Worm (Caenorhabditis elegans): Measurements from ENCODE around the gene H20J04.9.

The H20J04.9 gene

ce11 chrII:4359219-4359618 lies 8.2 kb downstream of the H20J04.9 start:
- TF ChIP-seq nhr-11 (tag; optimal IDR thresholded peaks at IDR 0.05) (no peak), ceh-18 (tag; optimal IDR thresholded peaks at IDR 0.05) (no peak), madf-2 (tag; optimal IDR thresholded peaks at IDR 0.05) (no peak), ceh-45 (GFP tag; IDR thresholded peaks at IDR 0.05) (no peak), nhr-232 (tag; optimal IDR thresholded peaks at IDR 0.05) (no peak), C08G9.2 (tag; optimal IDR thresholded peaks at IDR 0.05) (no peak), tbx-2 (tag; optimal IDR thresholded peaks at IDR 0.05) (no peak), sox-4 (tag; optimal IDR thresholded peaks at IDR 0.05) (no peak), odd-2 (tag; optimal IDR thresholded peaks at IDR 0.05) (no peak), pat-9 (tag; optimal IDR thresholded peaks at IDR 0.05) (no peak), dve-1 (tag; optimal IDR thresholded peaks at IDR 0.05) (no peak), ceh-6 (GFP tag; optimal IDR thresholded peaks at IDR 0.05) (no peak), pax-1 (tag; optimal IDR thresholded peaks at IDR 0.05) (no peak), fax-1 (tag; optimal IDR thresholded peaks at IDR 0.05) (no peak), unc-55 (GFP tag; optimal IDR thresholded peaks at IDR 0.05) (no peak)

ce11 chrII:4362088-4362487 lies 11.1 kb downstream of the H20J04.9 start:
- no peak for TF ChIP-seq unc-42 (tag; optimal IDR thresholded peaks at IDR 0.05)
- no peak for TF ChIP-seq hlh-13 (GFP tag; optimal IDR thresholded peaks at IDR 0.05)
- TF ChIP-seq tbx-2 (tag; optimal IDR thresholded peaks at IDR 0.05), result no peak
- TF ChIP-seq hlh-15 (tag; optimal IDR thresholded peaks at IDR 0.05), result no peak
- TF ChIP-seq nfya-1 (tag; optimal IDR thresholded peaks at IDR 0.05), result no peak
- TF ChIP-seq K09A11.1 (tag; optimal IDR thresholded peaks at IDR 0.05; ENCODE audit: insufficient read depth), result no peak
- no peak for TF ChIP-seq ceh-30 (tag; optimal IDR thresholded peaks at IDR 0.05)

- no peak for TF ChIP-seq unc-86 (tag; optimal IDR thresholded peaks at IDR 0.05)
- no peak for TF ChIP-seq hlh-15 (tag; optimal IDR thresholded peaks at IDR 0.05)
- TF ChIP-seq ahr-1 (tag; optimal IDR thresholded peaks at IDR 0.05), result no peak
- TF ChIP-seq ceh-2 (tag; optimal IDR thresholded peaks at IDR 0.05), result no peak
- TF ChIP-seq dmd-4 (tag; optimal IDR thresholded peaks at IDR 0.05; ENCODE audit: borderline replicate concordance), result no peak
- TF ChIP-seq T23F11.4 (GFP tag; optimal IDR thresholded peaks at IDR 0.05), result no peak
- no peak for TF ChIP-seq hlh-8 (tag; optimal IDR thresholded peaks at IDR 0.05)
Measured at ce11 chrII:4367923-4368322, 16.9 kb downstream of the H20J04.9 start, which contains the start of gene try-9. Gene try-9 (plus strand): TSS chrII:4368223.

- TF ChIP-seq ceh-24 (tag; optimal IDR thresholded peaks at IDR 0.05), result no peak
- TF ChIP-seq odd-2 (tag; optimal IDR thresholded peaks at IDR 0.05), result no peak
- TF ChIP-seq hlh-6 (tag; optimal IDR thresholded peaks at IDR 0.05), result no peak
- no peak for TF ChIP-seq nfya-1 (tag; optimal IDR thresholded peaks at IDR 0.05)
- no peak for TF ChIP-seq pat-9 (tag; optimal IDR thresholded peaks at IDR 0.05)
- TF ChIP-seq npax-4 (tag; optimal IDR thresholded peaks at IDR 0.05), result no peak
- no peak for TF ChIP-seq sox-2 (GFP tag; IDR thresholded peaks at IDR 0.05)
Measured at ce11 chrII:4369715-4370114, 18.7 kb downstream of the H20J04.9 start.

- no peak for TF ChIP-seq unc-86 (tag; optimal IDR thresholded peaks at IDR 0.05)
Measured at ce11 chrII:4370842-4371241, 19.9 kb downstream of the H20J04.9 start.

- TF ChIP-seq che-1 (tag; optimal IDR thresholded peaks at IDR 0.05) (no peak), pag-3 (tag; optimal IDR thresholded peaks at IDR 0.05; ENCODE audit: borderline replicate concordance) (no peak), unc-42 (tag; optimal IDR thresholded peaks at IDR 0.05) (no peak), elt-2 (tag; optimal IDR thresholded peaks at IDR 0.05) (peak; percentile 74)
Measured at ce11 chrII:4372406-4372805, 21.4 kb downstream of the H20J04.9 start, which contains the start of gene paic-1. Gene paic-1 (minus strand): TSS chrII:4372525.

Measured in whole organism, late embryonic.